Fruit fly (Drosophila melanogaster) whole organism, embryonic: ENCODE measurements around the gene QIL1.

ENCODE experiments used
- C15 ChIP-seq: fragments of 200-800 bp; sonication (Bioruptor generic); IDR thresholded peaks from 3 replicates; pipeline ENCODE4 v1.3.6; 2022; ENCODE audit warnings: missing biosample characterization, missing genetic modification characterization
- CG12155 ChIP-seq: fragments of 200-800 bp; sonication (Bioruptor generic); optimal IDR thresholded peaks from 3 replicates; lab custom pipeline; 2016; ENCODE audit warnings: missing biosample characterization, missing genetic modification characterization
- CG17328 ChIP-seq: fragments of 200-800 bp; sonication (Bioruptor generic); IDR thresholded peaks from 2 replicates; pipeline ENCODE4 v1.3.6; 2022; ENCODE audit warnings: missing biosample characterization, missing genetic modification characterization
- CG17568 ChIP-seq: fragments of 200-800 bp; sonication (Bioruptor generic); optimal IDR thresholded peaks from 2 replicates; lab custom pipeline; 2018; ENCODE audit warnings: missing biosample characterization, mild to moderate bottlenecking, missing genetic modification characterization, moderate library complexity
- CG1832 ChIP-seq: fragments of 200-800 bp; sonication (Bioruptor generic); optimal IDR thresholded peaks from 2 replicates; lab custom pipeline; 2017; ENCODE audit warnings: missing biosample characterization, mild to moderate bottlenecking, missing genetic modification characterization, inconsistent platforms
- CG4282 ChIP-seq: fragments of 200-800 bp; sonication (Bioruptor generic); optimal IDR thresholded peaks from 2 replicates; lab custom pipeline; 2016; ENCODE audit warnings: missing biosample characterization, missing genetic modification characterization
- CG6272 ChIP-seq: fragments of 200-800 bp; sonication (Bioruptor generic); IDR thresholded peaks from 2 replicates; pipeline ENCODE4 v1.3.6; 2022; ENCODE audit warnings: missing biosample characterization, missing genetic modification characterization
- CG6813 ChIP-seq: fragments of 200-800 bp; sonication (Bioruptor generic); optimal IDR thresholded peaks from 2 replicates; lab custom pipeline; 2017; ENCODE audit warnings: missing biosample characterization, missing genetic modification characterization, mild to moderate bottlenecking, moderate library complexity, missing genetic modification reagents
- CG7963 ChIP-seq: fragments of 200-800 bp; sonication (Bioruptor generic); IDR thresholded peaks from 3 replicates; pipeline ENCODE4 v1.3.6; 2022; ENCODE audit warnings: missing biosample characterization, missing genetic modification characterization; ENCODE audit not compliant: partially characterized antibody
- Camta ChIP-seq: fragments of 200-800 bp; sonication (Bioruptor generic); optimal IDR thresholded peaks from 2 replicates; lab custom pipeline; 2016; ENCODE audit warnings: missing biosample characterization, missing genetic modification characterization
- Dfd ChIP-seq, 2 experiments: fragments of >200 bp; optimal IDR thresholded peaks; 2 replicates each; lab custom pipeline; 2017; ENCODE audit warnings: missing biosample characterization in 2 of 2, missing genetic modification characterization in 2 of 2
- Doc3 ChIP-seq: fragments of 200-800 bp; sonication (Bioruptor generic); IDR thresholded peaks from 3 replicates; pipeline ENCODE4 v1.3.6; 2022; ENCODE audit warnings: missing biosample characterization, missing genetic modification characterization; ENCODE audit not compliant: partially characterized antibody
- Drgx ChIP-seq: fragments of 200-800 bp; sonication (Bioruptor generic); IDR thresholded peaks from 2 replicates; pipeline ENCODE4 v1.3.6; 2022; ENCODE audit warnings: missing biosample characterization, missing genetic modification characterization
- H2.0 ChIP-seq: fragments of 200-800 bp; sonication (Bioruptor generic); IDR thresholded peaks from 2 replicates; pipeline ENCODE4 v1.3.6; 2022; ENCODE audit warnings: missing biosample characterization, missing genetic modification characterization
- Med ChIP-seq: fragments of 200-800 bp; sonication (Bioruptor generic); peaks from one replicate; lab custom pipeline; 2016; ENCODE audit warnings: missing biosample characterization, missing genetic modification characterization, mild to moderate bottlenecking, inconsistent platforms, moderate library complexity
- Oli ChIP-seq: fragments of 200-800 bp; sonication (Bioruptor generic); optimal IDR thresholded peaks from 2 replicates; lab custom pipeline; 2018; ENCODE audit warnings: missing biosample characterization, mild to moderate bottlenecking, missing genetic modification characterization, moderate library complexity
- PHDP ChIP-seq: fragments of 200-800 bp; sonication (Bioruptor generic); optimal IDR thresholded peaks from 3 replicates; lab custom pipeline; 2018; ENCODE audit warnings: missing biosample characterization, mild to moderate bottlenecking, missing genetic modification characterization, moderate library complexity
- Six4 ChIP-seq: fragments of 200-800 bp; sonication (Bioruptor generic); optimal IDR thresholded peaks from 2 replicates; lab custom pipeline; 2016; ENCODE audit warnings: missing biosample characterization, missing genetic modification characterization
- Spps ChIP-seq: fragments of 200-800 bp; sonication (Bioruptor generic); optimal IDR thresholded peaks from 2 replicates; lab custom pipeline; 2018; ENCODE audit warnings: missing biosample characterization, mild to moderate bottlenecking, missing genetic modification characterization
- Taf1 ChIP-seq: fragments of 200-800 bp; sonication (Bioruptor generic); IDR thresholded peaks from 2 replicates; pipeline ENCODE4 v1.3.6; 2022; ENCODE audit warnings: missing biosample characterization, missing genetic modification characterization
- bsh ChIP-seq, 2 experiments: fragments of 200-800 bp; sonication (Bioruptor generic); optimal IDR thresholded peaks; 2 replicates each; lab custom pipeline; 2017 to 2018; ENCODE audit warnings: mild to moderate bottlenecking in 2 of 2, missing biosample characterization in 2 of 2, missing genetic modification characterization in 2 of 2, moderate library complexity in 1 of 2
- cg ChIP-seq: fragments of 200-800 bp; sonication (Bioruptor generic); optimal IDR thresholded peaks from 3 replicates; lab custom pipeline; 2019; ENCODE audit warnings: missing biosample characterization, mild to moderate bottlenecking, missing genetic modification characterization, moderate library complexity
- corto ChIP-seq: fragments of 200-800 bp; sonication (Bioruptor generic); optimal IDR thresholded peaks from 2 replicates; lab custom pipeline; 2016; ENCODE audit warnings: missing biosample characterization, mild to moderate bottlenecking, missing genetic modification characterization, moderate library complexity
- crol ChIP-seq: fragments of 200-800 bp; sonication (Bioruptor generic); IDR thresholded peaks from 2 replicates; pipeline ENCODE4 v1.3.6; 2022; ENCODE audit warnings: missing biosample characterization, missing genetic modification characterization
- crp ChIP-seq, 2 experiments: fragments of 200-800 bp; sonication (Bioruptor generic); optimal IDR thresholded peaks; 2 replicates in 1 of 2; 3 replicates in 1 of 2; lab custom pipeline; 2017; ENCODE audit warnings: missing biosample characterization in 2 of 2, missing genetic modification characterization in 2 of 2, mild to moderate bottlenecking in 1 of 2, moderate library complexity in 1 of 2
- da ChIP-seq: fragments of 200-800 bp; sonication (Bioruptor generic); optimal IDR thresholded peaks from 2 replicates; lab custom pipeline; 2016; ENCODE audit warnings: missing biosample characterization, missing genetic modification characterization
- dati ChIP-seq: fragments of 200-800 bp; sonication (Bioruptor generic); IDR thresholded peaks from 2 replicates; pipeline ENCODE4 v1.3.6; 2022; ENCODE audit warnings: missing biosample characterization, missing genetic modification characterization
- eve ChIP-seq, 2 experiments: fragments of >200 bp; optimal IDR thresholded peaks; 2 replicates each; lab custom pipeline; 2017; ENCODE audit warnings: missing biosample characterization in 2 of 2, missing genetic modification characterization in 2 of 2
- gem ChIP-seq: fragments of 200-800 bp; sonication (Bioruptor generic); optimal IDR thresholded peaks from 2 replicates; lab custom pipeline; 2019; ENCODE audit warnings: missing biosample characterization, mild to moderate bottlenecking, missing genetic modification characterization, moderate library complexity
- grau ChIP-seq: fragments of 200-800 bp; optimal IDR thresholded peaks from 3 replicates; lab custom pipeline; 2019; ENCODE audit warnings: missing biosample characterization, mild to moderate bottlenecking, missing genetic modification characterization, moderate library complexity
- kay ChIP-seq: fragments of 200-800 bp; sonication (Bioruptor generic); optimal IDR thresholded peaks from 2 replicates; lab custom pipeline; 2016; ENCODE audit warnings: missing biosample characterization, missing genetic modification characterization
- luna ChIP-seq: fragments of 200-800 bp; sonication (Bioruptor generic); optimal IDR thresholded peaks from 2 replicates; lab custom pipeline; 2016; ENCODE audit warnings: missing biosample characterization, missing genetic modification characterization
- maf-S ChIP-seq: fragments of 200-800 bp; sonication (Bioruptor generic); optimal IDR thresholded peaks from 2 replicates; lab custom pipeline; 2016; ENCODE audit warnings: missing biosample characterization, missing genetic modification characterization
- nom ChIP-seq: fragments of 200-800 bp; sonication (Bioruptor generic); optimal IDR thresholded peaks from 2 replicates; lab custom pipeline; 2017; ENCODE audit warnings: missing biosample characterization, missing genetic modification characterization, mild to moderate bottlenecking, moderate library complexity, missing genetic modification reagents
- odd ChIP-seq: fragments of 200-800 bp; sonication (Bioruptor generic); optimal IDR thresholded peaks from 2 replicates; lab custom pipeline; 2017; ENCODE audit warnings: missing biosample characterization, mild to moderate bottlenecking, missing genetic modification characterization
- org-1 ChIP-seq: fragments of 200-800 bp; sonication (Bioruptor generic); optimal IDR thresholded peaks from 2 replicates; lab custom pipeline; 2017; ENCODE audit warnings: missing biosample characterization, missing genetic modification characterization
- pfk ChIP-seq: fragments of 200-800 bp; sonication (Bioruptor generic); optimal IDR thresholded peaks from 2 replicates; lab custom pipeline; 2018; ENCODE audit warnings: missing biosample characterization, mild to moderate bottlenecking, missing genetic modification characterization, moderate library complexity
- psq ChIP-seq: fragments of 200-800 bp; sonication (Bioruptor generic); optimal IDR thresholded peaks from 2 replicates; lab custom pipeline; 2017; ENCODE audit warnings: missing biosample characterization, missing genetic modification characterization
- sd ChIP-seq: fragments of 200-800 bp; sonication (Bioruptor generic); optimal IDR thresholded peaks from 3 replicates; lab custom pipeline; 2018; ENCODE audit warnings: missing biosample characterization, mild to moderate bottlenecking, missing genetic modification characterization, moderate library complexity
- sens ChIP-seq: fragments of 200-800 bp; sonication (Bioruptor generic); peaks from one replicate; lab custom pipeline; 2016; ENCODE audit warnings: missing biosample characterization, missing genetic modification characterization
- sim ChIP-seq: fragments of 200-800 bp; sonication (Bioruptor generic); IDR thresholded peaks from 2 replicates; pipeline ENCODE4 v1.3.6; 2022; ENCODE audit warnings: missing biosample characterization, missing genetic modification characterization
- sqz ChIP-seq: fragments of 200-800 bp; sonication (Bioruptor generic); optimal IDR thresholded peaks from 3 replicates; lab custom pipeline; 2018; ENCODE audit warnings: missing biosample characterization, mild to moderate bottlenecking, missing genetic modification characterization
- sr ChIP-seq: fragments of 200-800 bp; sonication (Bioruptor generic); IDR thresholded peaks from 3 replicates; pipeline ENCODE4 v1.3.6; 2022; ENCODE audit warnings: missing biosample characterization, missing genetic modification characterization
- tgo ChIP-seq: fragments of 200-800 bp; sonication (Bioruptor generic); IDR thresholded peaks from 3 replicates; pipeline ENCODE4 v1.3.6; 2022; ENCODE audit warnings: missing biosample characterization, missing genetic modification characterization
- tll ChIP-seq, 2 experiments: fragments of 200-800 bp in 1 of 2; fragments of >200 bp in 1 of 2; sonication (Bioruptor generic) in 1 of 2; optimal IDR thresholded peaks; 2 replicates each; lab custom pipeline; 2017 to 2019; ENCODE audit warnings: missing biosample characterization in 2 of 2, missing genetic modification characterization in 2 of 2, mild to moderate bottlenecking in 1 of 2, moderate library complexity in 1 of 2
- vnd ChIP-seq: fragments of 200-800 bp; sonication (Bioruptor generic); IDR thresholded peaks from 3 replicates; pipeline ENCODE4 v1.3.6; 2022; ENCODE audit warnings: missing biosample characterization, missing genetic modification characterization; ENCODE audit not compliant: partially characterized antibody
- zen2 ChIP-seq: fragments of 200-800 bp; sonication (Bioruptor generic); IDR thresholded peaks from 3 replicates; pipeline ENCODE4 v1.3.6; 2022; ENCODE audit warnings: missing biosample characterization, missing genetic modification characterization; ENCODE audit not compliant: partially characterized antibody

QIL1 gene

dm6 chr3L:17419103-17419741 is 46.5 kb upstream of the QIL1 start (continued):
- TF ChIP-seq CG1832 (GFP tag; lab: Kevin White, UChicago): no peak
- TF ChIP-seq Spps (tag; lab: Kevin White, UChicago): no peak
- no peak for TF ChIP-seq CG4282 (GFP tag; lab: Kevin White, UChicago)
- no peak for TF ChIP-seq CG17568 (GFP tag; lab: Kevin White, UChicago)
- no peak for TF ChIP-seq eve (GFP tag; optimal IDR thresholded peaks at IDR 0.05; lab: Kevin White, UChicago)
- TF ChIP-seq pfk (GFP tag; lab: Kevin White, UChicago): no peak
- TF ChIP-seq psq (GFP tag; lab: Kevin White, UChicago): no peak
- 0 out of 2 replicates have a peak, but pooled peaks have one; percentile 32 for TF ChIP-seq Drgx (GFP tag; lab: Robert Waterston, UW)
- no peak for TF ChIP-seq odd (GFP tag; lab: Kevin White, UChicago)

DNA sequence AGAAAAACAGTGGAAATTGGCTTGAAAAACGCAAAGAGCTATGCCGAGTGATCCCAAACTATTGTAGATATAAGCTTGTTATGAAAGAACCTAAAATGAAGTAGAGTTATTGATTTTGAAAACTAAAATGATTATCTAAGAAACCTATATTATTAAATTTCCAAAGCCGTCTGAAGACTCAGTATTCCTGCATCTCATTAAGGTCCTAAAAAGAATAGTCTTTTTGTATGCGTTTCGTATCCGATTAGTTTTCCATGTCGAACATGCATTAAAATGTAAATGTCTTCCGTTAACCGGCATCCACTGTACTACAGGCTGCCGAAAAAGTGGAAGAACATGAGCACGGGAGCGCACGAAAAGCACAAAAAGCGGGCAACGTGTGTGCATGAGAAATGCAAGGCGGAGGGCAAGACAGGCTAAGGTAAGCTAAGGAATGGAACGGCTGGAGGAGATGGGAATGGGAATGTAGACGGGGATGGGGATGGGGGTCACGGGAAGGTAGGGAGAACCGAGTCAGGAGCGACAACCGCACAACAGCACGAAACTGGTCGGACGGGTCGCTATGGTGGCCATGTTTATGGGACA is 45.0 kb upstream of the QIL1 start:
- TF ChIP-seq Med (GFP tag; lab: Kevin White, UChicago) (peak; percentile 55), org-1 (GFP tag; lab: Kevin White, UChicago) (no peak), CG7963 (GFP tag; lab: Robert Waterston, UW) (no peak), tll (GFP tag; optimal IDR thresholded peaks at IDR 0.05; lab: Kevin White, UChicago) (no peak), crol (peak; percentile 12; the same call in 1 of the 2 replicates), nom (GFP tag; lab: Kevin White, UChicago) (peak; percentile 1), kay (GFP tag; lab: Kevin White, UChicago) (no peak), corto (peak; percentile 0), H2.0 (GFP tag; lab: Robert Waterston, UW) (no peak), sd (tag; lab: Kevin White, UChicago) (no peak), grau (tag; lab: Kevin White, UChicago) (peak; percentile 64), sens (peak; percentile 47), C15 (GFP tag; lab: Robert Waterston, UW) (no peak), sqz (GFP tag; lab: Kevin White, UChicago) (no peak), Dfd (GFP tag; optimal IDR thresholded peaks at IDR 0.05; lab: Kevin White, UChicago) (no peak), Taf1 (GFP tag; lab: Robert Waterston, UW) (no peak), CG6272 (no peak), gem (tag; lab: Kevin White, UChicago) (no peak), Doc3 (GFP tag; lab: Robert Waterston, UW) (no peak), Camta (GFP tag; lab: Kevin White, UChicago) (no peak), luna (GFP tag; lab: Kevin White, UChicago) (no peak), maf-S (no peak), da (GFP tag; lab: Kevin White, UChicago) (no peak), bsh (GFP tag; optimal IDR thresholded peaks at IDR 0.05; lab: Kevin White, UChicago) (peak in 1 of 2 experiments; percentile 42)

dm6 chr3L:17421319-17421718 is 44.4 kb upstream of the QIL1 start, which contains the start of gene blot:
TSS of gene blot (minus strand) at chr3L:17421514.
- TF ChIP-seq tgo (GFP tag; lab: Robert Waterston, UW): no peak
- TF ChIP-seq dati (GFP tag; lab: Robert Waterston, UW): no peak
- TF ChIP-seq Oli (tag; lab: Kevin White, UChicago): no peak
- TF ChIP-seq PHDP (tag; lab: Kevin White, UChicago): no peak
- no peak for TF ChIP-seq crp (GFP tag; optimal IDR thresholded peaks at IDR 0.05; lab: Kevin White, UChicago)
- no peak for TF ChIP-seq Six4 (GFP tag; lab: Kevin White, UChicago)
- peak; percentile 34; the same call in 2 of the 3 replicates for TF ChIP-seq zen2 (GFP tag; lab: Robert Waterston, UW)
- TF ChIP-seq cg (GFP tag; lab: Kevin White, UChicago): no peak
- no peak for TF ChIP-seq gem (tag; lab: Kevin White, UChicago)
- no peak for TF ChIP-seq CG12155
- TF ChIP-seq CG6813 (GFP tag; lab: Kevin White, UChicago): no peak
- 0 out of 2 replicates have a peak, but pooled peaks have one; percentile 20 for TF ChIP-seq sim (GFP tag; lab: Robert Waterston, UW)
- TF ChIP-seq CG17328 (GFP tag; lab: Robert Waterston, UW): 0 out of 2 replicates have a peak, but pooled peaks have one; percentile 44
- TF ChIP-seq vnd (GFP tag; lab: Robert Waterston, UW): no peak
- peak; percentile 37; the same call in 1 of the 3 replicates for TF ChIP-seq sr (GFP tag; lab: Robert Waterston, UW)
